Fruit fly (Drosophila melanogaster) whole organism, embryonic: Measurements from ENCODE around the gene Pde9.

Experiments
- ATbp ChIP-seq: fragments of 200-800 bp; sonication (Bioruptor generic); optimal IDR thresholded peaks from 2 replicates; lab custom pipeline; 2017; ENCODE audit warnings: missing biosample characterization, mild to moderate bottlenecking, missing genetic modification characterization, missing genetic modification reagents
- CG1024 ChIP-seq: fragments of 200-800 bp; sonication (Bioruptor generic); IDR thresholded peaks from 2 replicates; pipeline ENCODE4 v1.3.6; 2022; ENCODE audit warnings: missing biosample characterization, missing genetic modification characterization
- CG11093 ChIP-seq: fragments of 200-800 bp; sonication (Bioruptor generic); IDR thresholded peaks from 3 replicates; pipeline ENCODE4 v1.3.6; 2022; ENCODE audit warnings: missing biosample characterization, missing genetic modification characterization
- CG13624 ChIP-seq: fragments of 200-800 bp; sonication (Bioruptor generic); optimal IDR thresholded peaks from 2 replicates; lab custom pipeline; 2016; ENCODE audit warnings: missing biosample characterization, missing genetic modification characterization
- CG16779 ChIP-seq: fragments of 200-800 bp; sonication (Bioruptor generic); IDR thresholded peaks from 2 replicates; pipeline ENCODE4 v1.3.6; 2022; ENCODE audit warnings: missing biosample characterization, missing genetic modification characterization
- CG17361 ChIP-seq: fragments of 200-800 bp; sonication (Bioruptor generic); IDR thresholded peaks from 3 replicates; pipeline ENCODE4 v1.3.6; 2022; ENCODE audit warnings: missing biosample characterization, missing genetic modification characterization
- CG18011 ChIP-seq: fragments of 200-800 bp; sonication (Bioruptor generic); optimal IDR thresholded peaks from 2 replicates; lab custom pipeline; 2017; ENCODE audit warnings: missing biosample characterization, missing genetic modification characterization, mild to moderate bottlenecking, moderate library complexity, missing genotype
- CG18262 ChIP-seq: fragments of 200-800 bp; optimal IDR thresholded peaks from 3 replicates; lab custom pipeline; 2019; ENCODE audit warnings: missing biosample characterization, mild to moderate bottlenecking, missing genetic modification characterization, moderate library complexity
- CG18476 ChIP-seq: fragments of 200-800 bp; sonication (Bioruptor generic); optimal IDR thresholded peaks from 2 replicates; lab custom pipeline; 2016; ENCODE audit warnings: missing biosample characterization, mild to moderate bottlenecking, missing genetic modification characterization
- CG2199 ChIP-seq: fragments of 200-800 bp; sonication (Bioruptor generic); IDR thresholded peaks from 3 replicates; pipeline ENCODE4 v1.3.6; 2022; ENCODE audit warnings: missing biosample characterization, missing genetic modification characterization
- CG34376 ChIP-seq: fragments of 200-800 bp; sonication (Bioruptor generic); optimal IDR thresholded peaks from 2 replicates; lab custom pipeline; 2018; ENCODE audit warnings: missing biosample characterization, mild to moderate bottlenecking, missing genetic modification characterization
- CG7839 ChIP-seq: fragments of 200-800 bp; sonication (Bioruptor generic); optimal IDR thresholded peaks from 3 replicates; lab custom pipeline; 2018; ENCODE audit warnings: missing biosample characterization, mild to moderate bottlenecking, missing genetic modification characterization, moderate library complexity
- CHES-1-like ChIP-seq: fragments of 200-800 bp; sonication (Bioruptor generic); optimal IDR thresholded peaks from 2 replicates; lab custom pipeline; 2016; ENCODE audit warnings: missing biosample characterization, missing genetic modification characterization
- CrebB ChIP-seq: fragments of 200-800 bp; sonication (Bioruptor generic); optimal IDR thresholded peaks from 3 replicates; lab custom pipeline; 2018; ENCODE audit warnings: missing biosample characterization, mild to moderate bottlenecking, missing genetic modification characterization
- Dbx ChIP-seq: fragments of 200-800 bp; sonication (Bioruptor generic); IDR thresholded peaks from 3 replicates; pipeline ENCODE4 v1.3.6; 2022; ENCODE audit warnings: missing biosample characterization, missing genetic modification characterization
- Dref ChIP-seq: fragments of 200-800 bp; sonication (Bioruptor generic); IDR thresholded peaks from 2 replicates; pipeline ENCODE4 v1.3.6; 2022; ENCODE audit warnings: missing biosample characterization, missing genetic modification characterization
- Hand ChIP-seq: fragments of 200-800 bp; sonication (Bioruptor generic); optimal IDR thresholded peaks from 2 replicates; lab custom pipeline; 2017; ENCODE audit warnings: mild to moderate bottlenecking, missing biosample characterization, missing genetic modification reagents, missing genetic modification characterization
- HmgD ChIP-seq: fragments of 200-800 bp; sonication (Bioruptor generic); optimal IDR thresholded peaks from 3 replicates; lab custom pipeline; 2016; ENCODE audit warnings: missing biosample characterization, missing genetic modification characterization
- Jarid2 ChIP-seq: fragments of 200-800 bp; sonication (Bioruptor generic); optimal IDR thresholded peaks from 3 replicates; lab custom pipeline; 2017; ENCODE audit warnings: mild to moderate bottlenecking, missing biosample characterization, missing genetic modification reagents, missing genetic modification characterization
- Med ChIP-seq: fragments of 200-800 bp; sonication (Bioruptor generic); peaks from one replicate; lab custom pipeline; 2016; ENCODE audit warnings: missing biosample characterization, missing genetic modification characterization, mild to moderate bottlenecking, inconsistent platforms, moderate library complexity
- Mes4 ChIP-seq: fragments of 200-800 bp; sonication (Bioruptor generic); optimal IDR thresholded peaks from 2 replicates; lab custom pipeline; 2016; ENCODE audit warnings: missing biosample characterization, missing genetic modification characterization
- NC2α ChIP-seq: fragments of 200-800 bp; sonication (Bioruptor generic); optimal IDR thresholded peaks from 2 replicates; lab custom pipeline; 2016; ENCODE audit warnings: missing biosample characterization, missing genetic modification characterization
- Nf-YC ChIP-seq: fragments of 200-800 bp; optimal IDR thresholded peaks from 3 replicates; lab custom pipeline; 2019; ENCODE audit warnings: missing biosample characterization, mild to moderate bottlenecking, missing genetic modification characterization, moderate library complexity
- Opbp ChIP-seq: fragments of 200-800 bp; sonication (Bioruptor generic); IDR thresholded peaks from 3 replicates; pipeline ENCODE4 v1.3.6; 2022; ENCODE audit warnings: missing biosample characterization, missing genetic modification characterization; ENCODE audit not compliant: partially characterized antibody
- Ptx1 ChIP-seq: fragments of 200-800 bp; sonication (Bioruptor generic); IDR thresholded peaks from 2 replicates; pipeline ENCODE4 v1.3.6; 2022; ENCODE audit warnings: missing biosample characterization, missing genetic modification characterization
- Scr ChIP-seq: fragments of 200-800 bp; sonication (Bioruptor generic); IDR thresholded peaks from 2 replicates; pipeline ENCODE4 v1.3.6; 2022; ENCODE audit warnings: missing biosample characterization, missing genetic modification characterization; ENCODE audit not compliant: partially characterized antibody
- amos ChIP-seq: fragments of 200-800 bp; sonication (Bioruptor generic); IDR thresholded peaks from 2 replicates; pipeline ENCODE4 v1.3.6; 2022; ENCODE audit warnings: missing biosample characterization, missing genetic modification characterization; ENCODE audit not compliant: partially characterized antibody
- cg ChIP-seq: fragments of 200-800 bp; sonication (Bioruptor generic); optimal IDR thresholded peaks from 3 replicates; lab custom pipeline; 2019; ENCODE audit warnings: missing biosample characterization, mild to moderate bottlenecking, missing genetic modification characterization, moderate library complexity
- chinmo ChIP-seq: fragments of 200-800 bp; sonication (Bioruptor generic); IDR thresholded peaks from 4 replicates; pipeline ENCODE4 v1.3.6; 2022; ENCODE audit warnings: missing biosample characterization, missing genetic modification characterization; ENCODE audit not compliant: partially characterized antibody
- ci ChIP-seq: fragments of 200-800 bp; sonication (Bioruptor generic); IDR thresholded peaks from 3 replicates; pipeline ENCODE4 v1.3.6; 2022; ENCODE audit warnings: missing biosample characterization, missing genetic modification characterization
- cwo ChIP-seq: fragments of 200-800 bp; sonication (Bioruptor generic); optimal IDR thresholded peaks from 3 replicates; lab custom pipeline; 2017; ENCODE audit warnings: missing biosample characterization, missing genetic modification characterization, mild to moderate bottlenecking, moderate library complexity, missing genetic modification reagents
- dpn ChIP-seq, 2 experiments: fragments of 200-800 bp; sonication (Bioruptor generic); optimal IDR thresholded peaks; 3 replicates each; lab custom pipeline; 2016; ENCODE audit warnings: missing biosample characterization in 2 of 2, missing genetic modification characterization in 2 of 2
- dysf ChIP-seq: fragments of 200-800 bp; sonication (Bioruptor generic); IDR thresholded peaks from 3 replicates; pipeline ENCODE4 v1.3.6; 2022; ENCODE audit warnings: missing biosample characterization, missing genetic modification characterization
- exex ChIP-seq: fragments of 200-800 bp; sonication (Bioruptor generic); optimal IDR thresholded peaks from 4 replicates; lab custom pipeline; 2018; ENCODE audit warnings: missing biosample characterization, mild to moderate bottlenecking, missing genetic modification characterization, moderate library complexity
- fd3F ChIP-seq: fragments of 200-800 bp; sonication (Bioruptor generic); optimal IDR thresholded peaks from 2 replicates; lab custom pipeline; 2018; ENCODE audit warnings: missing biosample characterization, mild to moderate bottlenecking, missing genetic modification characterization, moderate library complexity
- gro ChIP-seq: fragments of 200-800 bp; sonication (Bioruptor generic); optimal IDR thresholded peaks from 2 replicates; lab custom pipeline; 2016; ENCODE audit warnings: missing biosample characterization, missing genetic modification characterization
- jumu ChIP-seq: fragments of 200-800 bp; sonication (Bioruptor generic); optimal IDR thresholded peaks from 3 replicates; lab custom pipeline; 2016; ENCODE audit warnings: missing biosample characterization, missing genetic modification characterization
- lab ChIP-seq: fragments of 200-800 bp; sonication (Bioruptor generic); optimal IDR thresholded peaks from 3 replicates; lab custom pipeline; 2017; ENCODE audit warnings: missing biosample characterization, missing genetic modification characterization, mild to moderate bottlenecking, moderate library complexity, missing genetic modification reagents
- lilli ChIP-seq: fragments of 200-800 bp; sonication (Bioruptor generic); optimal IDR thresholded peaks from 3 replicates; lab custom pipeline; 2016; ENCODE audit warnings: missing biosample characterization, missing genetic modification characterization
- mirr ChIP-seq: fragments of 200-800 bp; sonication (Bioruptor generic); optimal IDR thresholded peaks from 3 replicates; lab custom pipeline; 2018; ENCODE audit warnings: missing biosample characterization, mild to moderate bottlenecking, missing genetic modification characterization
- nmo ChIP-seq: fragments of 200-800 bp; sonication (Bioruptor generic); optimal IDR thresholded peaks from 2 replicates; lab custom pipeline; 2018; ENCODE audit warnings: missing biosample characterization, mild to moderate bottlenecking, missing genetic modification characterization, moderate library complexity
- p53 ChIP-seq: fragments of 200-800 bp; sonication (Bioruptor generic); optimal IDR thresholded peaks from 2 replicates; lab custom pipeline; 2016; ENCODE audit warnings: missing biosample characterization, missing genetic modification characterization
- psq ChIP-seq: fragments of 200-800 bp; sonication (Bioruptor generic); optimal IDR thresholded peaks from 2 replicates; lab custom pipeline; 2017; ENCODE audit warnings: missing biosample characterization, missing genetic modification characterization
- ranshi ChIP-seq: fragments of 200-800 bp; sonication (Bioruptor generic); IDR thresholded peaks from 2 replicates; pipeline ENCODE4 v1.3.6; 2022; ENCODE audit warnings: missing biosample characterization, missing genetic modification characterization
- rib ChIP-seq: fragments of 200-800 bp; sonication (Bioruptor generic); IDR thresholded peaks from 2 replicates; pipeline ENCODE4 v1.3.6; 2022; ENCODE audit warnings: missing biosample characterization, missing genetic modification characterization
- row ChIP-seq: fragments of 200-800 bp; sonication (Bioruptor generic); IDR thresholded peaks from 3 replicates; pipeline ENCODE4 v1.3.6; 2022; ENCODE audit warnings: missing biosample characterization, missing genetic modification characterization
- salm ChIP-seq: fragments of 200-800 bp; sonication (Bioruptor generic); optimal IDR thresholded peaks from 2 replicates; lab custom pipeline; 2018; ENCODE audit warnings: missing biosample characterization, mild to moderate bottlenecking, missing genetic modification characterization
- vvl ChIP-seq: fragments of 200-800 bp; sonication (Bioruptor generic); IDR thresholded peaks from 2 replicates; pipeline ENCODE4 v1.3.6; 2022; ENCODE audit warnings: missing biosample characterization, missing genetic modification characterization
- z ChIP-seq: fragments of 200-800 bp; sonication (Bioruptor generic); IDR thresholded peaks from 3 replicates; pipeline ENCODE4 v1.3.6; 2022; ENCODE audit warnings: missing biosample characterization, missing genetic modification characterization

Gene Pde9

dm6 chrX:12760466-12761133, 136.5 kb downstream of the Pde9 start, which contains the start of gene Paics (continued):
- TF ChIP-seq Hand (no peak), CG1024 (GFP tag; lab: Robert Waterston, UW) (0 out of 2 replicates have a peak, but pooled peaks have one; percentile 14), salm (tag; lab: Kevin White, UChicago) (no peak), nmo (GFP tag; lab: Kevin White, UChicago) (no peak), dysf (peak; percentile 27; the same call in 1 of the 3 replicates), lilli (GFP tag; lab: Kevin White, UChicago) (peak; percentile 17), jumu (GFP tag; lab: Kevin White, UChicago) (no peak), CG18011 (no peak), ranshi (GFP tag; lab: Robert Waterston, UW) (no peak), row (GFP tag; lab: Robert Waterston, UW) (peak; percentile 62), CG2199 (GFP tag; lab: Robert Waterston, UW) (0 out of 3 replicates have a peak, but pooled peaks have one; percentile 68), Scr (GFP tag; lab: Robert Waterston, UW) (0 out of 2 replicates have a peak, but pooled peaks have one; percentile 23), Med (GFP tag; lab: Kevin White, UChicago) (peak; percentile 83), CG11093 (GFP tag; lab: Robert Waterston, UW) (no peak), ATbp (GFP tag; lab: Kevin White, UChicago) (no peak), Jarid2 (peak; percentile 12), Opbp (GFP tag; lab: Robert Waterston, UW) (0 out of 3 replicates have a peak, but pooled peaks have one; percentile 29), CrebB (tag; lab: Kevin White, UChicago) (no peak), p53 (GFP tag; lab: Kevin White, UChicago) (no peak), chinmo (GFP tag; lab: Robert Waterston, UW) (peak; percentile 93), dpn (GFP tag; optimal IDR thresholded peaks at IDR 0.05; lab: Kevin White, UChicago) (no peak), Mes4 (GFP tag; lab: Kevin White, UChicago) (no peak), CHES-1-like (GFP tag; lab: Kevin White, UChicago) (no peak), z (peak; percentile 70; the same call in 2 of the 3 replicates), gro (GFP tag; lab: Kevin White, UChicago) (peak; percentile 4), rib (GFP tag; lab: Robert Waterston, UW) (peak; percentile 55; the same call in 1 of the 2 replicates), amos (GFP tag; lab: Robert Waterston, UW) (peak; percentile 36; the same call in 1 of the 2 replicates), psq (GFP tag; lab: Kevin White, UChicago) (peak; percentile 2), CG13624 (peak; percentile 9), NC2α (no peak), cg (GFP tag; lab: Kevin White, UChicago) (peak; percentile 76), Ptx1 (GFP tag; lab: Robert Waterston, UW) (0 out of 2 replicates have a peak, but pooled peaks have one; percentile 38), exex (tag; lab: Kevin White, UChicago) (no peak), cwo (GFP tag; lab: Kevin White, UChicago) (peak; percentile 74), vvl (0 out of 2 replicates have a peak, but pooled peaks have one; percentile 41), CG7839 (tag; lab: Kevin White, UChicago) (no peak), CG16779 (GFP tag; lab: Robert Waterston, UW) (no peak), CG17361 (GFP tag; lab: Robert Waterston, UW) (0 out of 3 replicates have a peak, but pooled peaks have one; percentile 23), lab (no peak), Dref (GFP tag; lab: Robert Waterston, UW) (no peak), mirr (GFP tag; lab: Kevin White, UChicago) (no peak), HmgD (no peak), CG18476 (GFP tag; lab: Kevin White, UChicago) (no peak), CG34376 (GFP tag; lab: Kevin White, UChicago) (no peak), ci (no peak), CG18262 (peak; percentile 26), Nf-YC (tag; lab: Kevin White, UChicago) (peak; percentile 14), Dbx (GFP tag; lab: Robert Waterston, UW) (peak; percentile 43; the same call in 2 of the 3 replicates), fd3F (GFP tag; lab: Kevin White, UChicago) (no peak)
